Worm (Caenorhabditis elegans): ENCODE results near the gene atgp-1.

Gene atgp-1

ce11 chrIV:17247184-17247583, 22.0 kb upstream of the atgp-1 start:
- TF ChIP-seq unc-62 (GFP tag; optimal IDR thresholded peaks at IDR 0.05) (no peak), Y55F3AM.14 (GFP tag; optimal IDR thresholded peaks at IDR 0.05) (no peak), blmp-1 (tag; optimal IDR thresholded peaks at IDR 0.05; ENCODE audit: insufficient read depth) (no peak), unc-55 (GFP tag; optimal IDR thresholded peaks at IDR 0.05) (no peak), F13H6.1 (tag; optimal IDR thresholded peaks at IDR 0.05) (no peak), ceh-16 (tag; optimal IDR thresholded peaks at IDR 0.05) (no peak), lin-11 (tag; optimal IDR thresholded peaks at IDR 0.05) (no peak)

- no peak for TF ChIP-seq zag-1 (tag; optimal IDR thresholded peaks at IDR 0.05)
- TF ChIP-seq ztf-4 (tag; optimal IDR thresholded peaks at IDR 0.05) = no peak
- TF ChIP-seq lin-39 (tag; optimal IDR thresholded peaks at IDR 0.05) = no peak
- no peak for TF ChIP-seq nhr-21 (tag; optimal IDR thresholded peaks at IDR 0.05)
- no peak for TF ChIP-seq mab-5 (tag; optimal IDR thresholded peaks at IDR 0.05)
- TF ChIP-seq ZK546.5 (tag; optimal IDR thresholded peaks at IDR 0.05) = no peak
- no peak for TF ChIP-seq nhr-25 (tag; optimal IDR thresholded peaks at IDR 0.05)
- TF ChIP-seq gmeb-1 (tag; optimal IDR thresholded peaks at IDR 0.05) = no peak
- TF ChIP-seq lsy-2 (tag; optimal IDR thresholded peaks at IDR 0.05) = no peak
- TF ChIP-seq F13H6.1 (tag; optimal IDR thresholded peaks at IDR 0.05) = no peak
Measured at ce11 chrIV:17248538-17248937, 20.6 kb upstream of the atgp-1 start.

- TF ChIP-seq unc-39 (tag; optimal IDR thresholded peaks at IDR 0.05) = no peak
- peak; percentile 98 for TF ChIP-seq nhr-129 (tag; optimal IDR thresholded peaks at IDR 0.05)
- peak; percentile 91 for TF ChIP-seq snpc-4 (tag; optimal IDR thresholded peaks at IDR 0.05)
- TF ChIP-seq nhr-12 (tag; optimal IDR thresholded peaks at IDR 0.05) = peak; percentile 77
- peak; percentile 96 to 97 for TF ChIP-seq lsy-2 (tag; optimal IDR thresholded peaks at IDR 0.05)
- peak; percentile 97 for TF ChIP-seq ceh-16 (tag; optimal IDR thresholded peaks at IDR 0.05)
- peak; percentile 98 for TF ChIP-seq lin-13 (GFP tag; optimal IDR thresholded peaks at IDR 0.05)
- TF ChIP-seq egl-27 (tag; optimal IDR thresholded peaks at IDR 0.05) = peak; percentile 98
- TF ChIP-seq sma-3 (GFP tag; optimal IDR thresholded peaks at IDR 0.05) = peak; percentile 99
- no peak for TF ChIP-seq peb-1 (tag; optimal IDR thresholded peaks at IDR 0.05)
- peak; percentile 77 for TF ChIP-seq ZK546.5 (tag; optimal IDR thresholded peaks at IDR 0.05)
- TF ChIP-seq ceh-82 (tag; optimal IDR thresholded peaks at IDR 0.05) = peak; percentile 95
- TF ChIP-seq unc-55 (GFP tag; optimal IDR thresholded peaks at IDR 0.05) = peak; percentile 100
- TF ChIP-seq R02D3.7 (tag; optimal IDR thresholded peaks at IDR 0.05) = peak; percentile 79
- peak; percentile 97 for TF ChIP-seq mab-5 (tag; optimal IDR thresholded peaks at IDR 0.05)
- peak; percentile 90 for TF ChIP-seq nhr-77 (tag; optimal IDR thresholded peaks at IDR 0.05)
- TF ChIP-seq fos-1 (tag; optimal IDR thresholded peaks at IDR 0.05) = peak; percentile 98
- TF ChIP-seq nhr-25 (tag; optimal IDR thresholded peaks at IDR 0.05) = peak; percentile 98
- peak; percentile 95 for TF ChIP-seq zag-1 (tag; optimal IDR thresholded peaks at IDR 0.05)
- TF ChIP-seq mbf-1 (tag; optimal IDR thresholded peaks at IDR 0.05) = peak; percentile 50
- TF ChIP-seq mdl-1 (tag; optimal IDR thresholded peaks at IDR 0.05) = peak; percentile 8 to 88
- peak; percentile 100 for TF ChIP-seq C34F6.9 (tag; optimal IDR thresholded peaks at IDR 0.05)
- peak; percentile 58 for TF ChIP-seq dmd-4 (tag; optimal IDR thresholded peaks at IDR 0.05)
- peak; percentile 74 for TF ChIP-seq elt-1 (tag; optimal IDR thresholded peaks at IDR 0.05)
- TF ChIP-seq crh-2 (tag; optimal IDR thresholded peaks at IDR 0.05) = peak; percentile 99
- TF ChIP-seq ztf-1 (GFP tag; conservative IDR thresholded peaks at IDR 0.05) = 0 out of 2 replicates have a peak, but pooled peaks have one; percentile 9
- TF ChIP-seq ztf-11 (tag; optimal IDR thresholded peaks at IDR 0.05) = peak; percentile 62
- peak; percentile 98 for TF ChIP-seq nhr-21 (tag; optimal IDR thresholded peaks at IDR 0.05)
- no peak for TF ChIP-seq elt-3 (tag; optimal IDR thresholded peaks at IDR 0.05)
- peak; percentile 97 for TF ChIP-seq lin-11 (tag; optimal IDR thresholded peaks at IDR 0.05)
- peak; percentile 98 for TF ChIP-seq sma-9 (GFP tag; optimal IDR thresholded peaks at IDR 0.05)
- no peak for TF ChIP-seq sma-9 (tag; optimal IDR thresholded peaks at IDR 0.05)
- TF ChIP-seq nhr-11 (tag; optimal IDR thresholded peaks at IDR 0.05) = no peak
- peak; percentile 93 for TF ChIP-seq nhr-10 (tag; optimal IDR thresholded peaks at IDR 0.05)
- TF ChIP-seq ama-1 (optimal IDR thresholded peaks at IDR 0.05) = peak; percentile 56
- peak; percentile 96 for TF ChIP-seq ztf-4 (tag; optimal IDR thresholded peaks at IDR 0.05)
- peak; percentile 68 for TF ChIP-seq unc-62 (GFP tag; optimal IDR thresholded peaks at IDR 0.05)
- peak; percentile 98 for TF ChIP-seq F13H6.1 (tag; optimal IDR thresholded peaks at IDR 0.05)
- TF ChIP-seq nhr-237 (tag; optimal IDR thresholded peaks at IDR 0.05) = peak; percentile 91
- peak; percentile 97 for TF ChIP-seq sem-4 (tag; optimal IDR thresholded peaks at IDR 0.05)
- no peak for TF ChIP-seq nhr-23 (tag; optimal IDR thresholded peaks at IDR 0.05)
- no peak for TF ChIP-seq alr-1 (tag; optimal IDR thresholded peaks at IDR 0.05)
- TF ChIP-seq blmp-1 (tag; optimal IDR thresholded peaks at IDR 0.05; ENCODE audit: insufficient read depth) = peak; percentile 84
- peak; percentile 75 for TF ChIP-seq aly-2 (tag; optimal IDR thresholded peaks at IDR 0.05)
- peak; percentile 100 for TF ChIP-seq gmeb-1 (tag; optimal IDR thresholded peaks at IDR 0.05)
- TF ChIP-seq nhr-6 (tag; optimal IDR thresholded peaks at IDR 0.05) = peak; percentile 97
- TF ChIP-seq skn-1 (tag; optimal IDR thresholded peaks at IDR 0.05) = peak; percentile 44
- TF ChIP-seq lin-39 (tag; optimal IDR thresholded peaks at IDR 0.05) = peak; percentile 62
Measured at ce11 chrIV:17249691-17250181, 19.4 kb upstream of the atgp-1 start, which contains the start of gene eelo-2. TSS of gene eelo-2 (plus strand) at chrIV:17250131.
